Fruit fly (Drosophila melanogaster): ENCODE results near the gene CG7110.
A peak's percentile ranks its signal among the peaks of the same experiment; 100 is the strongest.

The CG7110 gene

dm6 chr2L:13445249-13445846 lies 46.6 kb downstream of the CG7110 start, which contains the start of gene Hacd2 (continued):
- peak; percentile 46 for TF ChIP-seq Scr (GFP tag; IDR thresholded peaks at IDR 0.05; ENCODE audit: partially characterized antibody)
- TF ChIP-seq Dbx (GFP tag; IDR thresholded peaks at IDR 0.05) = peak; percentile 52; the same call in 1 of the 3 replicates
- TF ChIP-seq CG12236 (GFP tag; optimal IDR thresholded peaks at IDR 0.05) = no peak
- TF ChIP-seq CG10462 (GFP tag; optimal IDR thresholded peaks at IDR 0.05) = no peak
- TF ChIP-seq Atf6 (GFP tag; IDR thresholded peaks at IDR 0.05) = no peak
- peak; percentile 24 for TF ChIP-seq Hsf (GFP tag; optimal IDR thresholded peaks at IDR 0.05)
- TF ChIP-seq MBD-R2 (GFP tag; IDR thresholded peaks at IDR 0.05) = peak; percentile 94
- no peak for TF ChIP-seq CG4424 (GFP tag; optimal IDR thresholded peaks at IDR 0.05)
- TF ChIP-seq gsb-n (tag; optimal IDR thresholded peaks at IDR 0.05) = no peak
- peak; percentile 53 for TF ChIP-seq amos (GFP tag; IDR thresholded peaks at IDR 0.05; ENCODE audit: partially characterized antibody)
- TF ChIP-seq ap (GFP tag; IDR thresholded peaks at IDR 0.05) = no peak
- no peak for TF ChIP-seq CG10979 (tag; optimal IDR thresholded peaks at IDR 0.05)
- TF ChIP-seq CG7745 (tag; optimal IDR thresholded peaks at IDR 0.05) = no peak
- TF ChIP-seq CG6765 (GFP tag; optimal IDR thresholded peaks at IDR 0.05) = no peak
- TF ChIP-seq her (GFP tag; optimal IDR thresholded peaks at IDR 0.05) = peak; percentile 39
- TF ChIP-seq CTCF (GFP tag; optimal IDR thresholded peaks at IDR 0.05) = peak; percentile 75
- TF ChIP-seq GATAe (GFP tag; conservative IDR thresholded peaks at IDR 0.05) = peak; percentile 41
- TF ChIP-seq cg (GFP tag; optimal IDR thresholded peaks at IDR 0.05) = no peak
- TF ChIP-seq jigr1 (GFP tag; IDR thresholded peaks at IDR 0.05) = no peak
- TF ChIP-seq ems (GFP tag; optimal IDR thresholded peaks at IDR 0.05) = no peak
- no peak for TF ChIP-seq CG3838 (GFP tag; optimal IDR thresholded peaks at IDR 0.05)
- TF ChIP-seq eyg (GFP tag; optimal IDR thresholded peaks at IDR 0.05) = no peak
- no peak for TF ChIP-seq CG13894 (tag; optimal IDR thresholded peaks at IDR 0.05)
- no peak for TF ChIP-seq B-H1 (GFP tag; IDR thresholded peaks at IDR 0.05)
- TF ChIP-seq nau (GFP tag; optimal IDR thresholded peaks at IDR 0.05) = no peak
- TF ChIP-seq cato (GFP tag; optimal IDR thresholded peaks at IDR 0.05; ENCODE audit: borderline replicate concordance) = no peak
- TF ChIP-seq nerfin-2 (GFP tag; IDR thresholded peaks at IDR 0.05; ENCODE audit: partially characterized antibody) = no peak
- peak; percentile 9 for TF ChIP-seq lilli (GFP tag; optimal IDR thresholded peaks at IDR 0.05)
- TF ChIP-seq CG8765 (GFP tag; IDR thresholded peaks at IDR 0.05) = no peak
- TF ChIP-seq CG18476 (GFP tag; optimal IDR thresholded peaks at IDR 0.05) = no peak
- no peak for TF ChIP-seq CG32767 (GFP tag; IDR thresholded peaks at IDR 0.05)
- no peak for TF ChIP-seq CG2202 (tag; optimal IDR thresholded peaks at IDR 0.05)
- no peak for TF ChIP-seq Lim3 (GFP tag; IDR thresholded peaks at IDR 0.05)
- no peak for TF ChIP-seq CG12071 (GFP tag; optimal IDR thresholded peaks at IDR 0.05)
- TF ChIP-seq HLH4C (GFP tag; IDR thresholded peaks at IDR 0.05; ENCODE audit: partially characterized antibody) = no peak
- TF ChIP-seq CG10274 (GFP tag; optimal IDR thresholded peaks at IDR 0.05) = no peak
- TF ChIP-seq ac (GFP tag; optimal IDR thresholded peaks at IDR 0.05) = no peak
- no peak for TF ChIP-seq Spps (tag; optimal IDR thresholded peaks at IDR 0.05)
- TF ChIP-seq da (GFP tag; optimal IDR thresholded peaks at IDR 0.05) = no peak
- peak; percentile 66 for TF ChIP-seq E2f2 (GFP tag; IDR thresholded peaks at IDR 0.05)
- TF ChIP-seq Ets65A (GFP tag) = peak; percentile 76
- peak; percentile 99 for TF ChIP-seq stwl (tag; optimal IDR thresholded peaks at IDR 0.05)
- TF ChIP-seq schlank (tag; optimal IDR thresholded peaks at IDR 0.05) = no peak
- no peak for TF ChIP-seq CG2129 (GFP tag; IDR thresholded peaks at IDR 0.05; ENCODE audit: partially characterized antibody)
- TF ChIP-seq CG12769 (tag; optimal IDR thresholded peaks at IDR 0.05) = no peak
- TF ChIP-seq CG2199 (GFP tag; IDR thresholded peaks at IDR 0.05) = peak; percentile 76; the same call in 2 of the 3 replicates
- peak; percentile 58 for TF ChIP-seq slbo (GFP tag; IDR thresholded peaks at IDR 0.05)
- no peak for TF ChIP-seq CG34376 (GFP tag; optimal IDR thresholded peaks at IDR 0.05)
- peak in 1 of 2 experiments; percentile 11 for TF ChIP-seq chif (GFP tag; optimal IDR thresholded peaks at IDR 0.05)
- TF ChIP-seq D19B (GFP tag; optimal IDR thresholded peaks at IDR 0.05) = no peak
- no peak for TF ChIP-seq CG7839 (tag; optimal IDR thresholded peaks at IDR 0.05)
- TF ChIP-seq sisA (GFP tag; IDR thresholded peaks at IDR 0.05) = no peak
